Worm (Caenorhabditis elegans) whole organism, L2 larva: Measurements from ENCODE around the gene fbxb-114.

ENCODE experiments used
- ZK546.5 ChIP-seq: sonication (generic microtip); optimal IDR thresholded peaks from 2 replicates; lab custom pipeline; 2017; ENCODE audit warnings: missing biosample characterization, missing genetic modification characterization
- ceh-82 ChIP-seq: fragments of 150-350 bp; optimal IDR thresholded peaks from 2 replicates; lab custom pipeline; 2014; ENCODE audit warnings: missing biosample characterization, missing genetic modification characterization
- egl-27 ChIP-seq: sonication (generic microtip); optimal IDR thresholded peaks from 3 replicates; lab custom pipeline; 2017; ENCODE audit warnings: missing biosample characterization, missing genetic modification reagents, missing genetic modification characterization
- lin-13 ChIP-seq: fragments of 150-350 bp; optimal IDR thresholded peaks from 2 replicates; lab custom pipeline; 2014; ENCODE audit warnings: missing biosample characterization, missing genetic modification reagents, missing genetic modification characterization
- nhr-12 ChIP-seq: fragments of 150-350 bp; optimal IDR thresholded peaks from 2 replicates; lab custom pipeline; 2014; ENCODE audit warnings: missing biosample characterization, missing genetic modification characterization
- nhr-237 ChIP-seq: fragments of 150-350 bp; optimal IDR thresholded peaks from 2 replicates; lab custom pipeline; 2014; ENCODE audit warnings: missing biosample characterization, missing genetic modification characterization
- nhr-25 ChIP-seq: fragments of 150-350 bp; sonication (generic microtip); optimal IDR thresholded peaks from 3 replicates; lab custom pipeline; 2014; ENCODE audit warnings: missing biosample characterization, missing genetic modification characterization
- skn-1 ChIP-seq: sonication (generic microtip); optimal IDR thresholded peaks from 2 replicates; lab custom pipeline; 2017; ENCODE audit warnings: missing biosample characterization, missing genetic modification characterization
- unc-55 ChIP-seq: fragments of 150-350 bp; sonication (generic microtip); optimal IDR thresholded peaks from 3 replicates; lab custom pipeline; 2014; ENCODE audit warnings: missing biosample characterization, missing genetic modification reagents, missing genetic modification characterization
- unc-62 ChIP-seq: fragments of 150-350 bp; optimal IDR thresholded peaks from 2 replicates; lab custom pipeline; 2014; ENCODE audit warnings: missing biosample characterization, missing genetic modification reagents, missing genetic modification characterization
- ztf-11 ChIP-seq: sonication (generic microtip); optimal IDR thresholded peaks from 2 replicates; lab custom pipeline; 2017; ENCODE audit warnings: missing biosample characterization, missing genetic modification characterization

DNA sequence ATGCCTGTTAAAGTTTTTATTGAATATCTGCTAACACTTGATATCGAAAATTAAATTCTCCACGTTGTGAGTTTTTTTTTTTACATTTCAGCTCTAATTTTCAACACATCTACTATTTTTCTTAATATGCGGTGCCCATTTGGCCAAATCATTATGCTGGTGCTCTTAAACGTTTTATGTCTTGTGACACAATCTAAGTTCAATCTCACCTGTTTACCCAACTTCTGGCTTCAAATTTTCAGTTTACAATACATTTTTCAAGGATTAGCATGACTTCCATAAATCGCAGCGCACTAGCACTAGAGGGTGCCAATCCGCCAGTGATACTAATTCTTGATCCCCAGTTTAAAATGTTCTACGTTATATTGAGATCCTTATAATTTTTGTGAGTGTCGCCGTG is 20.7 kb downstream of the fbxb-114 start:
- TF ChIP-seq unc-55 (GFP tag; lab: Kevin White, UChicago): no peak
- TF ChIP-seq nhr-25 (tag; lab: Kevin White, UChicago): no peak
- no peak for TF ChIP-seq nhr-12 (tag; lab: Kevin White, UChicago)
- no peak for TF ChIP-seq nhr-237 (tag; lab: Kevin White, UChicago)
- no peak for TF ChIP-seq ztf-11 (tag; lab: Kevin White, UChicago)
- no peak for TF ChIP-seq unc-62 (GFP tag; lab: Kevin White, UChicago)
- TF ChIP-seq egl-27 (tag; lab: Kevin White, UChicago): no peak
- TF ChIP-seq ZK546.5 (tag; lab: Kevin White, UChicago): no peak
- TF ChIP-seq skn-1: no peak
- TF ChIP-seq ceh-82 (tag; lab: Kevin White, UChicago): no peak
- TF ChIP-seq lin-13 (GFP tag; lab: Kevin White, UChicago): no peak
